Fruit fly (Drosophila melanogaster) whole organism, pupa: Measurements from ENCODE around the gene ND-MNLL.

Experiments used
- CG10348 ChIP-seq: fragments of 200-800 bp; sonication (Bioruptor generic); IDR thresholded peaks from 2 replicates; pipeline ENCODE4 v1.3.6; 2022; ENCODE audit warnings: missing biosample characterization, missing genetic modification characterization
- CG12605 ChIP-seq: fragments of 200-800 bp; sonication (Bioruptor generic); IDR thresholded peaks from 2 replicates; pipeline ENCODE4 v1.3.6; 2022; ENCODE audit warnings: missing biosample characterization, missing genetic modification characterization
- CG13204 ChIP-seq: fragments of 200-800 bp; sonication (Bioruptor generic); optimal IDR thresholded peaks from 2 replicates; lab custom pipeline; 2018; ENCODE audit warnings: missing biosample characterization, mild to moderate bottlenecking, missing genetic modification characterization, moderate library complexity
- CG14655 ChIP-seq: fragments of 200-800 bp; sonication (Bioruptor generic); optimal IDR thresholded peaks from 3 replicates; lab custom pipeline; 2017; ENCODE audit warnings: mild to moderate bottlenecking, missing biosample characterization, missing genetic modification reagents, missing genetic modification characterization
- CG15710 ChIP-seq: fragments of 200-800 bp; sonication (Bioruptor generic); optimal IDR thresholded peaks from 2 replicates; lab custom pipeline; 2018; ENCODE audit warnings: missing biosample characterization, mild to moderate bottlenecking, missing genetic modification characterization, moderate library complexity
- CG17806 ChIP-seq: fragments of 200-800 bp; sonication (Bioruptor generic); optimal IDR thresholded peaks from 2 replicates; lab custom pipeline; 2018; ENCODE audit warnings: missing biosample characterization, mild to moderate bottlenecking, missing genetic modification characterization, moderate library complexity
- CG32121 ChIP-seq: fragments of 200-800 bp; sonication (Bioruptor generic); IDR thresholded peaks from 2 replicates; pipeline ENCODE4 v1.3.6; 2022; ENCODE audit warnings: missing biosample characterization, missing genetic modification characterization
- CG34367 ChIP-seq: fragments of 200-800 bp; sonication (Bioruptor generic); optimal IDR thresholded peaks from 2 replicates; lab custom pipeline; 2018; ENCODE audit warnings: missing biosample characterization, mild to moderate bottlenecking, missing genetic modification characterization
- CG4496 ChIP-seq: fragments of 200-800 bp; sonication (Bioruptor generic); IDR thresholded peaks from 3 replicates; pipeline ENCODE4 v1.3.6; 2022; ENCODE audit warnings: missing biosample characterization, missing genetic modification characterization
- CG8159 ChIP-seq: fragments of 200-800 bp; sonication (Bioruptor generic); optimal IDR thresholded peaks from 3 replicates; lab custom pipeline; 2018; ENCODE audit warnings: missing biosample characterization, mild to moderate bottlenecking, missing genetic modification characterization, moderate library complexity
- CG8301 ChIP-seq: fragments of 200-800 bp; sonication (Bioruptor generic); optimal IDR thresholded peaks from 2 replicates; lab custom pipeline; 2018; ENCODE audit warnings: missing biosample characterization, mild to moderate bottlenecking, missing genetic modification characterization
- CG9948 ChIP-seq: fragments of 200-800 bp; sonication (Bioruptor generic); optimal IDR thresholded peaks from 2 replicates; lab custom pipeline; 2018; ENCODE audit warnings: missing biosample characterization, mild to moderate bottlenecking, missing genetic modification characterization, moderate library complexity
- D1 ChIP-seq: fragments of 200-800 bp; sonication (Bioruptor generic); optimal IDR thresholded peaks from 2 replicates; lab custom pipeline; 2018; ENCODE audit warnings: missing biosample characterization, mild to moderate bottlenecking, missing genetic modification characterization, moderate library complexity
- EcR ChIP-seq: fragments of 200-800 bp; sonication (Bioruptor generic); optimal IDR thresholded peaks from 3 replicates; lab custom pipeline; 2019; ENCODE audit warnings: missing biosample characterization, missing genetic modification characterization, mild to moderate bottlenecking, moderate library complexity, missing genetic modification reagents
- Ets98B ChIP-seq: fragments of 200-800 bp; sonication (Bioruptor generic); IDR thresholded peaks from 2 replicates; pipeline ENCODE4 v1.3.6; 2022; ENCODE audit warnings: missing biosample characterization, missing genetic modification characterization
- Pif1A ChIP-seq: fragments of 200-800 bp; sonication (Bioruptor generic); optimal IDR thresholded peaks from 3 replicates; lab custom pipeline; 2016; ENCODE audit warnings: missing biosample characterization, missing genetic modification characterization
- Pif1B ChIP-seq: fragments of 200-800 bp; sonication (Bioruptor generic); optimal IDR thresholded peaks from 3 replicates; lab custom pipeline; 2016; ENCODE audit warnings: missing biosample characterization, missing genetic modification characterization
- Snoo ChIP-seq: fragments of 200-800 bp; sonication (Bioruptor generic); optimal IDR thresholded peaks from 3 replicates; lab custom pipeline; 2017; ENCODE audit warnings: missing biosample characterization, mild to moderate bottlenecking, missing genetic modification characterization, inconsistent platforms
- fd96Ca ChIP-seq: fragments of 200-800 bp; sonication (Bioruptor generic); IDR thresholded peaks from 3 replicates; pipeline ENCODE4 v1.3.6; 2022; ENCODE audit warnings: missing biosample characterization, missing genetic modification characterization
- gl ChIP-seq: fragments of 200-800 bp; sonication (Bioruptor generic); optimal IDR thresholded peaks from 2 replicates; lab custom pipeline; 2018; ENCODE audit warnings: missing biosample characterization, mild to moderate bottlenecking, missing genetic modification characterization
- rn ChIP-seq: fragments of 200-800 bp; sonication (Bioruptor generic); IDR thresholded peaks from 2 replicates; pipeline ENCODE4 v1.3.6; 2022; ENCODE audit warnings: missing biosample characterization, missing genetic modification characterization

Gene ND-MNLL

DNA sequence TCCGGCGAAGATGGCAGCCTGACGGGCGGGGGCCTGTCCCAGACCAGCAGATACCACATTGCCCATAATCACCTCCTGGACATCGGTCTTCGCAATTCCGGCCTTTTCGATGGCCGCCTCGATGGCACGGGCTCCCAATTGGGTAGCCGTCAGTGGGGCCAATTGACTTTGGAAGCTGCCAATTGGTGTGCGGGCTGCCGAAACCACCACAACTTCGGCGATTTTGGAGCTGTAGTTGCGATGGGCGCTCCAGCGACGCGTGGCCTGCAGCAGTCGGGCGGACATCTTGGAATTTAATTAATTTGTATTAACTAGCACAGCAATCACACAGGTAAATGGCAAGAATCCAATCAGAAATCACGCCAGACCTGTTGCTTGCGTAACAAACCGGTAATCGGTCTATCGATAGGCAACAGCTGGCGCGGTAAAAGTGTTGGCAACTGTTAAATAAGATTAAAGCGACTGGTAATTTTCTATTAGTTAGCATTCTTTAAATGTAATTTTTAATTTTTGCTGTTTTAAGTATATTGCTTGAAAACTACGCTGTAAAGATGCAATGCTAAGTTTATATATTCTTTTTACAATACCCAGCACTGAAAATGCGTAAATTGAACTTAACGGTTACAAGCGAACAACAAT is 5.1 kb downstream of the ND-MNLL start, which contains the start of gene Acat1:
TSS of gene Acat1 (minus strand) at position 400 of the 639 bp plus-strand sequence.
- no peak for TF ChIP-seq Snoo (tag; lab: Kevin White, UChicago)
- peak; percentile 81 for TF ChIP-seq Pif1B (GFP tag; lab: Kevin White, UChicago)
- peak; percentile 47 for TF ChIP-seq CG34367 (tag; lab: Kevin White, UChicago)
- TF ChIP-seq CG8159 (tag; lab: Kevin White, UChicago), result peak; percentile 52
- peak; percentile 48; the same call in 1 of the 2 replicates for TF ChIP-seq CG32121
- TF ChIP-seq EcR (GFP tag; lab: Kevin White, UChicago), result no peak
- TF ChIP-seq fd96Ca (GFP tag; lab: Robert Waterston, UW), result no peak
- peak; percentile 80 for TF ChIP-seq Pif1A (GFP tag; lab: Kevin White, UChicago)
- peak; percentile 62; the same call in 1 of the 2 replicates for TF ChIP-seq Ets98B (GFP tag; lab: Robert Waterston, UW)
- peak; percentile 65 for TF ChIP-seq CG17806 (tag; lab: Kevin White, UChicago)
- TF ChIP-seq CG15710 (tag; lab: Kevin White, UChicago), result peak; percentile 55
- TF ChIP-seq CG10348 (GFP tag; lab: Robert Waterston, UW), result no peak
- TF ChIP-seq CG12605 (GFP tag; lab: Robert Waterston, UW), result peak; percentile 52
- TF ChIP-seq CG8301, result peak; percentile 52
- TF ChIP-seq gl, result no peak
- peak; percentile 32 for TF ChIP-seq D1
- TF ChIP-seq CG4496 (GFP tag; lab: Robert Waterston, UW), result peak; percentile 78
- TF ChIP-seq rn, result peak; percentile 63; the same call in 1 of the 2 replicates
- peak; percentile 55 for TF ChIP-seq CG14655 (GFP tag; lab: Kevin White, UChicago)
- TF ChIP-seq, all 21 proteins: peak for 14

DNA sequence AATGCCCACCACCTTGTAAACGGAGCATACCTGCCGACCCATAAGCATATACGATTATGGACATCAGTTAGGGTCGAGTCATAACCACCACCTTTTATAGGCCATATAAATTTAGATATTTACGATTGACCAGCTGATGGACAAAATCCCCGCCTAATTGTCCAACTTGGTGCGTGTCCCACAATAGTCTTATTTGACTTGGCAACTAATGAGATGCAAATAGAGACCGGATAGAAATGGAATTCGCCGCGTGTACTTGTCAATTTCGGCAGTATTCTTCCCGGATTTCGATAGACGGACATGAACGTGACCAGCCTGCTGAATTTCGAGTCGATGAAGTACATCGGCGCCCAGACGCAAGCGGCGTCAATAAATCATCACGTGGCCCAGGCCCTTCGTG is 9.2 kb downstream of the ND-MNLL start, which contains the start of gene Ir7g:
TSS of gene Ir7g (plus strand) at position 301 of the 400 bp plus-strand sequence.
- no peak for TF ChIP-seq D1
- no peak for TF ChIP-seq CG8301
- TF ChIP-seq Snoo (tag; lab: Kevin White, UChicago), result no peak
- no peak for TF ChIP-seq fd96Ca (GFP tag; lab: Robert Waterston, UW)
- no peak for TF ChIP-seq CG4496 (GFP tag; lab: Robert Waterston, UW)

DNA sequence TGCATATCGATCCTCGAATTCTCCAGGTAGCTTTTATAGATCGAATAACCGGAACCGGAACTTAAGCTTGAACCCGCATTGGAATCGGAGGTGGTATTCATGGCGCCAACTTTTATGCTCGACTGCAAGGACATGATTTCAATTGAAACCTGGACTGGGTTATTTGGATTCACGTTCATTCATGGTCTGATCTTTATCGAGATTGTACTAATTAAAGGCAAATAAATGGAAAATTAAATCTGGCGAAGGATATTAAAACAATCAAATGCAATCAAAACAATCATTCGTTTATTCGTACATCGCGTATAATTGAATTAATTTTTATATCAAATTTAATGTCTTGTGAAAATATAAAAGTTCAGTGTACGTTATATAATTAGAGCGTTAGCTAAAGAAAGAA is 9.7 kb downstream of the ND-MNLL start, which contains the start of gene Ir7f:
TSS of gene Ir7f (minus strand) at position 101 of the 400 bp plus-strand sequence.
- TF ChIP-seq CG12605 (GFP tag; lab: Robert Waterston, UW) (no peak), CG32121 (no peak), D1 (no peak), CG34367 (tag; lab: Kevin White, UChicago) (no peak), Pif1B (GFP tag; lab: Kevin White, UChicago) (no peak), CG15710 (tag; lab: Kevin White, UChicago) (no peak), Snoo (tag; lab: Kevin White, UChicago) (no peak), CG8159 (tag; lab: Kevin White, UChicago) (no peak), CG17806 (tag; lab: Kevin White, UChicago) (no peak), EcR (GFP tag; lab: Kevin White, UChicago) (no peak), CG13204 (GFP tag; lab: Kevin White, UChicago) (no peak), Ets98B (GFP tag; lab: Robert Waterston, UW) (no peak), fd96Ca (GFP tag; lab: Robert Waterston, UW) (no peak), Pif1A (GFP tag; lab: Kevin White, UChicago) (no peak), CG8301 (no peak), rn (no peak), gl (no peak), CG10348 (GFP tag; lab: Robert Waterston, UW) (no peak), CG9948 (tag; lab: Kevin White, UChicago) (no peak)

DNA sequence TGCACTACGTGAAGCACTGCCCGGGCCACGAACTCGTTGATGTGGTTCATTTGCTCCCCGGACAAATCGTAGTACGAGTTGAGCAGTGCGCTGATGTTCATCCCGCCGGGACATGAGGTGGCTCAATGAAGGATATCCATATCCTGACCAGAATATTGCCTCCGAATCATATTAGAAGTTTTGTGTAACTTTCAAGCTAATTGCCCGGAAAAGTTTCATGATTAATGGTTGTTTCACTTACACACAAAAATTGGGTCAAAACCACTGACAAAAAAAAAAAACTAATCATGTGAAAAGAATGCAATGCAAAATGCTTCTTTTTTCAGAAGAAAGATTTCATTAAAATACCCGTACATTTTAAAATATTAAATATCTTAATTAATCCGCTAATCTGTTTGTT is 12.0 kb downstream of the ND-MNLL start, which contains the start of gene Ir7e:
TSS of gene Ir7e (minus strand) at position 101 of the 400 bp plus-strand sequence.
- no peak for TF ChIP-seq gl
- no peak for TF ChIP-seq Ets98B (GFP tag; lab: Robert Waterston, UW)

DNA sequence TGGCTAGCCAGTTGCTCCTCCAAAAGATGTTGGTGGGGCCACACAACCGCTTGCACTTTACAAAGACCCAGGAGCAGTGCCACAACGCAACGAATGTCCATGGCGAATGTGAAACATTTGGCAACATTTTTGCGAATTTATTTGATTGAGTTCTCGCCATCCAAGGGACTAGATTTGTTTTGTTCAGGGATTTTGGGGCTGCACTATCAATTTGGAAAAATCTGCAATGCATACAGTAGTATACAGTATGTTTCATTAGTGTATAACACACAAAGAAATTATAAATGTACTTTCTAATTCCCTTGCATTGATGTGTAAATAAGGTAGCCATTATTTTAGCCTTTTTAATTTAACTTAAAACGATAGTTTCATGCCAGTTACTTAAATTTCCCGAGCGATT is 14.9 kb downstream of the ND-MNLL start, which contains the start of gene Ir7d:
TSS of gene Ir7d (minus strand) at position 101 of the 400 bp plus-strand sequence.
- TF ChIP-seq Snoo (tag; lab: Kevin White, UChicago) (no peak), CG17806 (tag; lab: Kevin White, UChicago) (no peak), rn (no peak), CG8159 (tag; lab: Kevin White, UChicago) (no peak), Ets98B (GFP tag; lab: Robert Waterston, UW) (no peak), CG9948 (tag; lab: Kevin White, UChicago) (no peak), CG32121 (no peak), fd96Ca (GFP tag; lab: Robert Waterston, UW) (no peak), D1 (no peak), Pif1B (GFP tag; lab: Kevin White, UChicago) (no peak)

DNA sequence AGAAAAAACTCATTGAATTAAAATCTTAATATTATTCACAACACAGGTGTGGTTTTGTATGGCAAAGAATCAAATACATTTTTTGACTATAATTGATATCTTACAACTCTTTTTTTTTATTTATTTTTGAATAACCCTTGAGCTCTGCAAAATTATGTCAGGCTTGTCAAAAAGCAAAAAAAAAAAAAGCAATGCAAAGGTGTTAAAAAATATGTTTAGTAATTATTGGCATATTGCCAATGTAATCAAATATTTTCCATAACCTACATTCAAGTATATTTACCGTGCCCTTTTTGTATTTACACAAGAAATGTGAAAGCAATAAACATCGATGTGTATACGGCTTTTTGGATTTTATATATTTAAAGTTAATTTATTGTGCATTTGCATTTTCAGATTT is 19.5 kb downstream of the ND-MNLL start, which contains the start of gene Ir7c:
TSS of gene Ir7c (plus strand) at position 301 of the 400 bp plus-strand sequence.
- TF ChIP-seq CG17806 (tag; lab: Kevin White, UChicago) (no peak), Snoo (tag; lab: Kevin White, UChicago) (no peak), CG32121 (no peak), EcR (GFP tag; lab: Kevin White, UChicago) (no peak), rn (no peak), CG13204 (GFP tag; lab: Kevin White, UChicago) (no peak), Ets98B (GFP tag; lab: Robert Waterston, UW) (no peak), CG34367 (tag; lab: Kevin White, UChicago) (no peak), CG9948 (tag; lab: Kevin White, UChicago) (no peak), Pif1B (GFP tag; lab: Kevin White, UChicago) (no peak), CG10348 (GFP tag; lab: Robert Waterston, UW) (no peak)
